Worm (Caenorhabditis elegans) whole organism, L1 larva: ENCODE measurements around the gene F25B4.4.

Experiments
- C16A3.4 ChIP-seq: fragments of 150-350 bp; optimal IDR thresholded peaks from 2 replicates; lab custom pipeline; 2014; ENCODE audit warnings: missing biosample characterization, missing genetic modification characterization
- C34B4.2 ChIP-seq: sonication (generic microtip); optimal IDR thresholded peaks from 2 replicates; lab custom pipeline; 2017; ENCODE audit warnings: mild to moderate bottlenecking, missing genetic modification characterization, missing compliant biosample characterization
- Y116A8C.19 ChIP-seq: sonication (generic microtip); optimal IDR thresholded peaks from 2 replicates; lab custom pipeline; 2016; ENCODE audit warnings: missing compliant biosample characterization, missing genetic modification characterization, borderline replicate concordance
- blmp-1 ChIP-seq: fragments of 150-350 bp; optimal IDR thresholded peaks from 2 replicates; lab custom pipeline; 2014; ENCODE audit warnings: missing biosample characterization, missing genetic modification characterization
- ceh-82 ChIP-seq, 3 experiments: fragments of 150-350 bp in 1 of 3; sonication (generic microtip) in 2 of 3; optimal IDR thresholded peaks; 2 replicates each; lab custom pipeline; 2014 to 2017; ENCODE audit warnings: missing biosample characterization in 3 of 3, missing genetic modification characterization in 3 of 3
- ceh-90 ChIP-seq: sonication (generic microtip); optimal IDR thresholded peaks from 2 replicates; lab custom pipeline; 2016; ENCODE audit warnings: missing genetic modification characterization, missing compliant biosample characterization
- ces-1 ChIP-seq: fragments of 150-350 bp; optimal IDR thresholded peaks from 2 replicates; lab custom pipeline; 2014; ENCODE audit warnings: missing biosample characterization, missing genetic modification reagents, missing genetic modification characterization
- dpl-1 ChIP-seq, 3 experiments: fragments of 150-350 bp in 2 of 3; sonication (generic microtip) in 1 of 3; optimal IDR thresholded peaks; 2 replicates each; lab custom pipeline; 2014 to 2017; ENCODE audit warnings: missing biosample characterization in 3 of 3, missing genetic modification characterization in 3 of 3, missing genetic modification reagents in 3 of 3
- efl-1 ChIP-seq, 4 experiments: fragments of 150-350 bp; optimal IDR thresholded peaks in 3 of 4; peaks in 1 of 4; 1 replicate in 1 of 4; 2 replicates in 3 of 4; lab custom pipeline; 2014; ENCODE audit warnings: missing biosample characterization in 2 of 4, missing genetic modification characterization in 2 of 4, missing genetic modification reagents in 2 of 4
- efl-3 ChIP-seq: fragments of 200-800 bp; sonication (Bioruptor generic); optimal IDR thresholded peaks from 2 replicates; lab custom pipeline; 2018; ENCODE audit warnings: mild to moderate bottlenecking, missing genetic modification characterization, missing compliant biosample characterization
- egl-13 ChIP-seq: sonication (generic microtip); optimal IDR thresholded peaks from 2 replicates; lab custom pipeline; 2016; ENCODE audit warnings: missing genotype, missing genetic modification reagents, missing genetic modification characterization, missing compliant biosample characterization
- elt-2 ChIP-seq: sonication (generic microtip); optimal IDR thresholded peaks from 2 replicates; lab custom pipeline; 2016; ENCODE audit warnings: missing genetic modification characterization, mild to moderate bottlenecking, inconsistent platforms, missing compliant biosample characterization, missing genetic modification reagents
- fkh-4 ChIP-seq: sonication (generic microtip); optimal IDR thresholded peaks from 2 replicates; lab custom pipeline; 2016; ENCODE audit warnings: missing compliant biosample characterization, missing genetic modification characterization, borderline replicate concordance
- fkh-8 ChIP-seq: sonication (generic microtip); optimal IDR thresholded peaks from 2 replicates; lab custom pipeline; 2016; ENCODE audit warnings: mild to moderate bottlenecking, missing genetic modification characterization, missing compliant biosample characterization
- fos-1 ChIP-seq: fragments of 150-350 bp; optimal IDR thresholded peaks from 2 replicates; lab custom pipeline; 2014; ENCODE audit warnings: missing biosample characterization, missing genetic modification characterization
- hlh-4 ChIP-seq: sonication (generic microtip); optimal IDR thresholded peaks from 2 replicates; lab custom pipeline; 2016; ENCODE audit warnings: mild to moderate bottlenecking, missing genetic modification characterization, missing compliant biosample characterization
- hpl-2 ChIP-seq: fragments of 150-350 bp; optimal IDR thresholded peaks from 2 replicates; lab custom pipeline; 2014; ENCODE audit warnings: missing biosample characterization, missing genetic modification reagents, missing genetic modification characterization
- irx-1 ChIP-seq: sonication (generic microtip); optimal IDR thresholded peaks from 2 replicates; lab custom pipeline; 2016; ENCODE audit warnings: missing genetic modification characterization, missing compliant biosample characterization
- lin-14 ChIP-seq: fragments of 200-800 bp; sonication (Bioruptor generic); optimal IDR thresholded peaks from 2 replicates; lab custom pipeline; 2018; ENCODE audit warnings: mild to moderate bottlenecking, missing genetic modification characterization, moderate library complexity, missing compliant biosample characterization
- lin-15B ChIP-seq: fragments of 150-350 bp; sonication (generic microtip); optimal IDR thresholded peaks from 3 replicates; lab custom pipeline; 2014; ENCODE audit warnings: missing biosample characterization, missing genetic modification characterization
- lin-35 ChIP-seq, 2 experiments: fragments of 150-350 bp; optimal IDR thresholded peaks; 2 replicates each; lab custom pipeline; 2014; ENCODE audit warnings: missing biosample characterization in 2 of 2, missing genetic modification characterization in 2 of 2, missing genetic modification reagents in 2 of 2
- lin-39 ChIP-seq: fragments of 150-350 bp; optimal IDR thresholded peaks from 2 replicates; lab custom pipeline; 2014; ENCODE audit warnings: missing biosample characterization, missing genetic modification reagents, missing genetic modification characterization
- lir-3 ChIP-seq: sonication (generic microtip); optimal IDR thresholded peaks from 2 replicates; lab custom pipeline; 2016; ENCODE audit warnings: mild to moderate bottlenecking, missing genetic modification characterization, moderate library complexity, missing compliant biosample characterization; ENCODE audit not compliant: poor library complexity
- lsy-2 ChIP-seq, 2 experiments: fragments of 150-350 bp; optimal IDR thresholded peaks; 2 replicates each; lab custom pipeline; 2014; ENCODE audit warnings: missing biosample characterization in 2 of 2, missing genetic modification characterization in 2 of 2
- mep-1 ChIP-seq: fragments of 150-350 bp; optimal IDR thresholded peaks from 2 replicates; lab custom pipeline; 2014; ENCODE audit warnings: missing biosample characterization, missing genetic modification characterization
- nhr-11 ChIP-seq: fragments of 150-350 bp; optimal IDR thresholded peaks from 2 replicates; lab custom pipeline; 2014; ENCODE audit warnings: missing biosample characterization, missing genetic modification characterization
- nhr-19 ChIP-seq: fragments of 200-800 bp; sonication (Bioruptor generic); conservative IDR thresholded peaks from 2 replicates; pipeline ENCODE4 v1.3.6; 2022; ENCODE audit warnings: missing genetic modification characterization, missing compliant biosample characterization
- nhr-237 ChIP-seq: fragments of 150-350 bp; optimal IDR thresholded peaks from 2 replicates; lab custom pipeline; 2014; ENCODE audit warnings: missing biosample characterization, missing genetic modification characterization
- nhr-28 ChIP-seq: fragments of 150-350 bp; optimal IDR thresholded peaks from 2 replicates; lab custom pipeline; 2014; ENCODE audit warnings: missing biosample characterization, missing genetic modification characterization
- nhr-76 ChIP-seq: sonication (generic microtip); optimal IDR thresholded peaks from 2 replicates; lab custom pipeline; 2017; ENCODE audit warnings: missing biosample characterization, missing genetic modification characterization
- nhr-77 ChIP-seq: fragments of 150-350 bp; optimal IDR thresholded peaks from 2 replicates; lab custom pipeline; 2014; ENCODE audit warnings: missing biosample characterization, missing genetic modification characterization
- nhr-84 ChIP-seq: sonication (generic microtip); optimal IDR thresholded peaks from 2 replicates; lab custom pipeline; 2017; ENCODE audit warnings: missing biosample characterization, missing genetic modification characterization
- nhr-85 ChIP-seq: sonication (generic microtip); peaks from one replicate; lab custom pipeline; 2016; ENCODE audit warnings: missing genetic modification characterization, inconsistent platforms, missing compliant biosample characterization
- pag-3 ChIP-seq: sonication (generic microtip); optimal IDR thresholded peaks from 2 replicates; lab custom pipeline; 2017; ENCODE audit warnings: missing genetic modification characterization, mild to moderate bottlenecking, missing compliant biosample characterization, antibody characterized with exemption, borderline replicate concordance; ENCODE audit not compliant: insufficient read depth
- pax-3 ChIP-seq: fragments of 200-800 bp; sonication (Bioruptor generic); optimal IDR thresholded peaks from 2 replicates; lab custom pipeline; 2018; ENCODE audit warnings: mild to moderate bottlenecking, missing genetic modification characterization, moderate library complexity, missing compliant biosample characterization
- rnt-1 ChIP-seq: sonication (generic microtip); optimal IDR thresholded peaks from 2 replicates; lab custom pipeline; 2016; ENCODE audit warnings: mild to moderate bottlenecking, missing genetic modification characterization, moderate library complexity, missing compliant biosample characterization
- skn-1 ChIP-seq: fragments of 150-350 bp; optimal IDR thresholded peaks from 2 replicates; lab custom pipeline; 2014; ENCODE audit warnings: missing biosample characterization, missing genetic modification characterization
- snpc-4 ChIP-seq: fragments of 150-350 bp; optimal IDR thresholded peaks from 2 replicates; lab custom pipeline; 2014; ENCODE audit warnings: missing biosample characterization, missing genetic modification characterization
- snu-23 ChIP-seq: sonication (generic microtip); optimal IDR thresholded peaks from 2 replicates; lab custom pipeline; 2016; ENCODE audit warnings: missing genetic modification characterization, missing compliant biosample characterization
- sox-4 ChIP-seq: sonication (generic microtip); optimal IDR thresholded peaks from 2 replicates; lab custom pipeline; 2016; ENCODE audit warnings: missing genetic modification characterization, missing compliant biosample characterization
- sptf-1 ChIP-seq: fragments of 150-350 bp; optimal IDR thresholded peaks from 2 replicates; lab custom pipeline; 2014; ENCODE audit warnings: missing biosample characterization, missing genetic modification characterization
- sup-37 ChIP-seq: fragments of 200-800 bp; sonication (Bioruptor generic); optimal IDR thresholded peaks from 2 replicates; lab custom pipeline; 2018; ENCODE audit warnings: mild to moderate bottlenecking, missing genetic modification characterization, missing compliant biosample characterization
- tbx-2 ChIP-seq: sonication (generic microtip); optimal IDR thresholded peaks from 2 replicates; lab custom pipeline; 2016; ENCODE audit warnings: missing genetic modification characterization, missing compliant biosample characterization
- unc-130 ChIP-seq: fragments of 150-350 bp; optimal IDR thresholded peaks from 2 replicates; lab custom pipeline; 2017; ENCODE audit warnings: missing biosample characterization, missing genetic modification characterization, inconsistent platforms
- unc-30 ChIP-seq: sonication (generic microtip); optimal IDR thresholded peaks from 2 replicates; lab custom pipeline; 2017; ENCODE audit warnings: missing biosample characterization, missing genetic modification characterization
- unc-62 ChIP-seq: fragments of 150-350 bp; optimal IDR thresholded peaks from 2 replicates; lab custom pipeline; 2014; ENCODE audit warnings: missing biosample characterization, missing genetic modification reagents, missing genetic modification characterization
- unc-98 ChIP-seq: fragments of 200-800 bp; sonication (Bioruptor generic); IDR thresholded peaks from 2 replicates; pipeline ENCODE4 v1.3.6; 2022; ENCODE audit warnings: missing genetic modification characterization, missing compliant biosample characterization
- vab-15 ChIP-seq: sonication (generic microtip); optimal IDR thresholded peaks from 2 replicates; lab custom pipeline; 2017; ENCODE audit warnings: missing genotype, mild to moderate bottlenecking, missing genetic modification characterization, missing compliant biosample characterization
- xbp-1 ChIP-seq: sonication (generic microtip); optimal IDR thresholded peaks from 2 replicates; lab custom pipeline; 2016; ENCODE audit warnings: missing genetic modification characterization, missing compliant biosample characterization
- zag-1 ChIP-seq: fragments of 150-350 bp; optimal IDR thresholded peaks from 2 replicates; lab custom pipeline; 2014; ENCODE audit warnings: missing biosample characterization, missing genetic modification characterization
- zip-4 ChIP-seq: fragments of 200-800 bp; sonication (Bioruptor generic); optimal IDR thresholded peaks from 2 replicates; lab custom pipeline; 2018; ENCODE audit warnings: mild to moderate bottlenecking, missing genetic modification characterization, moderate library complexity, missing compliant biosample characterization
- ztf-11 ChIP-seq, 2 experiments: sonication (generic microtip); optimal IDR thresholded peaks; 2 replicates each; lab custom pipeline; 2016 to 2017; ENCODE audit warnings: missing genetic modification characterization in 2 of 2, missing biosample characterization in 1 of 2, missing compliant biosample characterization in 1 of 2

F25B4.4 gene

ce11 chrV:5684534-5684933 lies at the start of gene F25B4.4, which contains the start of gene hmgs-1:
TSS of gene F25B4.4 (plus strand) at chrV:5684873.
TSS of gene hmgs-1 (minus strand) at chrV:5684589.
- peak; percentile 94 for TF ChIP-seq rnt-1 (tag; lab: Kevin White, UChicago)
- peak; percentile 21 for TF ChIP-seq zag-1 (tag; lab: Kevin White, UChicago)
- TF ChIP-seq nhr-28, result no peak
- no peak for TF ChIP-seq efl-3
- TF ChIP-seq dpl-1 (GFP tag; optimal IDR thresholded peaks at IDR 0.05; lab: Kevin White, UChicago), result peak; percentile 84 to 86 (median 86)
- peak; percentile 95 for TF ChIP-seq mep-1 (tag; lab: Kevin White, UChicago)
- peak; percentile 65 for TF ChIP-seq nhr-237 (tag; lab: Kevin White, UChicago)
- TF ChIP-seq fos-1 (tag; lab: Kevin White, UChicago), result peak; percentile 84
- no peak for TF ChIP-seq unc-30 (tag; lab: Kevin White, UChicago)
- peak; percentile 94 for TF ChIP-seq nhr-85
- no peak for TF ChIP-seq nhr-84 (tag; lab: Kevin White, UChicago)
- TF ChIP-seq nhr-77 (tag; lab: Kevin White, UChicago), result peak; percentile 91
- peak; percentile 28; the same call in 1 of the 2 replicates for TF ChIP-seq unc-98 (GFP tag; lab: Robert Waterston, UW)
- peak; percentile 25 for TF ChIP-seq elt-2 (tag; lab: Kevin White, UChicago)
- TF ChIP-seq lin-35 (GFP tag; optimal IDR thresholded peaks at IDR 0.05; lab: Kevin White, UChicago), result peak; percentile 89 to 93
- peak; percentile 68 for TF ChIP-seq fkh-4
- peak; percentile 87 to 94 (median 92) for TF ChIP-seq ceh-82 (tag; optimal IDR thresholded peaks at IDR 0.05; lab: Kevin White, UChicago)
- TF ChIP-seq fkh-8 (tag; lab: Kevin White, UChicago), result peak; percentile 90
- TF ChIP-seq xbp-1 (tag; lab: Kevin White, UChicago), result peak; percentile 93
- TF ChIP-seq pag-3 (tag; lab: Kevin White, UChicago), result peak; percentile 35
- peak; percentile 67 for TF ChIP-seq sox-4 (tag; lab: Kevin White, UChicago)
- TF ChIP-seq sptf-1 (tag; lab: Kevin White, UChicago), result no peak
- peak; percentile 74 for TF ChIP-seq zip-4
- peak; percentile 90 for TF ChIP-seq C16A3.4 (tag; lab: Kevin White, UChicago)
- TF ChIP-seq nhr-19, result peak; percentile 90
- TF ChIP-seq unc-130 (tag; lab: Kevin White, UChicago), result peak; percentile 94
- peak; percentile 84 for TF ChIP-seq lin-39 (tag; lab: Kevin White, UChicago)
- peak in 1 of 2 experiments; percentile 73 for TF ChIP-seq ztf-11 (tag; optimal IDR thresholded peaks at IDR 0.05; lab: Kevin White, UChicago)
- no peak for TF ChIP-seq sup-37 (GFP tag; lab: Kevin White, UChicago)
- TF ChIP-seq C34B4.2 (tag; lab: Kevin White, UChicago), result no peak
- peak; percentile 84 for TF ChIP-seq skn-1 (tag; lab: Kevin White, UChicago)
- no peak for TF ChIP-seq Y116A8C.19 (tag; lab: Kevin White, UChicago)
- peak; percentile 82 for TF ChIP-seq pax-3
- peak; percentile 96 for TF ChIP-seq snu-23
- peak; percentile 74 for TF ChIP-seq egl-13
- no peak for TF ChIP-seq nhr-76
- peak; percentile 92 to 93 for TF ChIP-seq efl-1 (optimal IDR thresholded peaks at IDR 0.05; lab: Kevin White, UChicago)
- peak; percentile 82 to 98 for TF ChIP-seq efl-1 (GFP tag; optimal IDR thresholded peaks at IDR 0.05 in 1 of 2; lab: Kevin White, UChicago)
- peak; percentile 87 for TF ChIP-seq tbx-2
- TF ChIP-seq unc-62 (GFP tag; lab: Kevin White, UChicago), result no peak
- TF ChIP-seq lin-15B (tag; lab: Kevin White, UChicago), result peak; percentile 92
- TF ChIP-seq snpc-4 (tag; lab: Kevin White, UChicago), result peak; percentile 71
- TF ChIP-seq lsy-2 (tag; optimal IDR thresholded peaks at IDR 0.05; lab: Kevin White, UChicago), result peak; percentile 93 to 95
- TF ChIP-seq hlh-4 (tag; lab: Kevin White, UChicago), result no peak
- no peak for TF ChIP-seq blmp-1 (tag; lab: Kevin White, UChicago)
- TF ChIP-seq vab-15 (tag; lab: Kevin White, UChicago), result peak; percentile 92
- TF ChIP-seq hpl-2 (GFP tag; lab: Kevin White, UChicago), result peak; percentile 71
- peak; percentile 76 for TF ChIP-seq lir-3 (tag; lab: Kevin White, UChicago)
- peak; percentile 93 for TF ChIP-seq lin-14 (GFP tag; lab: Kevin White, UChicago)
- TF ChIP-seq ceh-90 (tag; lab: Kevin White, UChicago), result peak; percentile 59
- TF ChIP-seq irx-1, result peak; percentile 82
- no peak for TF ChIP-seq ces-1
- peak; percentile 84 for TF ChIP-seq nhr-11 (tag; lab: Kevin White, UChicago)
